Worm (Caenorhabditis elegans) whole organism, mixed stage, embryonic: ENCODE measurements around the gene atg-9.

ENCODE experiments used
- bed-3 ChIP-seq: fragments of 200-800 bp; sonication (Bioruptor generic); optimal IDR thresholded peaks from 3 replicates; lab custom pipeline; 2018; ENCODE audit warnings: mild to moderate bottlenecking, missing genetic modification characterization, moderate library complexity, missing compliant biosample characterization
- ceh-43 ChIP-seq: fragments of 200-800 bp; sonication (Bioruptor generic); optimal IDR thresholded peaks from 2 replicates; lab custom pipeline; 2018; ENCODE audit warnings: mild to moderate bottlenecking, missing genetic modification characterization, moderate library complexity, missing compliant biosample characterization
- ces-1 ChIP-seq: fragments of 150-350 bp; optimal IDR thresholded peaks from 2 replicates; lab custom pipeline; 2014; ENCODE audit warnings: missing biosample characterization, missing genetic modification reagents, missing genetic modification characterization
- cnd-1 ChIP-seq: fragments of 200-800 bp; sonication (Bioruptor generic); optimal IDR thresholded peaks from 2 replicates; lab custom pipeline; 2018; ENCODE audit warnings: mild to moderate bottlenecking, missing genetic modification characterization, missing compliant biosample characterization
- elt-1 ChIP-seq: sonication (generic microtip); optimal IDR thresholded peaks from 2 replicates; lab custom pipeline; 2017; ENCODE audit warnings: missing genetic modification characterization, mild to moderate bottlenecking, missing compliant biosample characterization, antibody characterized with exemption, moderate library complexity, borderline replicate concordance; ENCODE audit not compliant: insufficient read depth
- elt-3 ChIP-seq: fragments of 150-350 bp; optimal IDR thresholded peaks from 2 replicates; lab custom pipeline; 2014; ENCODE audit warnings: missing biosample characterization, missing genetic modification characterization
- hlh-1 ChIP-seq: fragments of 150-350 bp; optimal IDR thresholded peaks from 2 replicates; lab custom pipeline; 2014; ENCODE audit warnings: missing biosample characterization, missing genetic modification reagents, missing genetic modification characterization
- lin-13 ChIP-seq: fragments of 150-350 bp; optimal IDR thresholded peaks from 2 replicates; lab custom pipeline; 2014; ENCODE audit warnings: missing biosample characterization, missing genetic modification characterization
- lin-32 ChIP-seq: fragments of 200-800 bp; sonication (Bioruptor generic); optimal IDR thresholded peaks from 2 replicates; lab custom pipeline; 2018; ENCODE audit warnings: mild to moderate bottlenecking, missing genetic modification characterization, missing compliant biosample characterization
- mab-5 ChIP-seq: fragments of 150-350 bp; optimal IDR thresholded peaks from 2 replicates; lab custom pipeline; 2014; ENCODE audit warnings: missing biosample characterization, missing genetic modification characterization
- mep-1 ChIP-seq: fragments of 150-350 bp; optimal IDR thresholded peaks from 2 replicates; lab custom pipeline; 2017; ENCODE audit warnings: missing biosample characterization, missing genetic modification reagents, missing genetic modification characterization, inconsistent platforms
- mls-2 ChIP-seq: sonication (generic microtip); optimal IDR thresholded peaks from 2 replicates; lab custom pipeline; 2016; ENCODE audit warnings: mild to moderate bottlenecking, missing genetic modification characterization, moderate library complexity, missing compliant biosample characterization
- nhr-2 ChIP-seq: fragments of 150-350 bp; optimal IDR thresholded peaks from 2 replicates; lab custom pipeline; 2014; ENCODE audit warnings: missing biosample characterization, missing genetic modification characterization
- nhr-237 ChIP-seq: fragments of 150-350 bp; optimal IDR thresholded peaks from 2 replicates; lab custom pipeline; 2014; ENCODE audit warnings: missing biosample characterization, missing genetic modification characterization
- nhr-76 ChIP-seq: sonication (generic microtip); optimal IDR thresholded peaks from 2 replicates; lab custom pipeline; 2017; ENCODE audit warnings: missing biosample characterization, missing genetic modification characterization
- pha-4 ChIP-seq: fragments of 150-350 bp; optimal IDR thresholded peaks from 2 replicates; lab custom pipeline; 2018; ENCODE audit warnings: missing biosample characterization, missing genetic modification reagents, missing genetic modification characterization
- sem-2 ChIP-seq: fragments of 200-800 bp; sonication (Bioruptor generic); optimal IDR thresholded peaks from 2 replicates; lab custom pipeline; 2018; ENCODE audit warnings: mild to moderate bottlenecking, missing genetic modification characterization, missing compliant biosample characterization
- snpc-4 ChIP-seq: fragments of 150-350 bp; optimal IDR thresholded peaks from 2 replicates; lab custom pipeline; 2014; ENCODE audit warnings: missing biosample characterization, missing genetic modification characterization
- sptf-1 ChIP-seq: sonication (generic microtip); optimal IDR thresholded peaks from 2 replicates; lab custom pipeline; 2017; ENCODE audit warnings: mild to moderate bottlenecking, missing genetic modification characterization, moderate library complexity, missing compliant biosample characterization
- unc-120 ChIP-seq: sonication (generic microtip); optimal IDR thresholded peaks from 2 replicates; lab custom pipeline; 2017; ENCODE audit warnings: missing genetic modification characterization, missing compliant biosample characterization; ENCODE audit not compliant: poor library complexity, severe bottlenecking
- unc-62 ChIP-seq: fragments of 150-350 bp; optimal IDR thresholded peaks from 2 replicates; lab custom pipeline; 2014; ENCODE audit warnings: missing biosample characterization, missing genetic modification reagents, missing genetic modification characterization
- zip-8 ChIP-seq: fragments of 150-350 bp; optimal IDR thresholded peaks from 2 replicates; lab custom pipeline; 2014; ENCODE audit warnings: missing biosample characterization, missing genetic modification characterization
- ztf-11 ChIP-seq: fragments of 150-350 bp; optimal IDR thresholded peaks from 2 replicates; lab custom pipeline; 2014; ENCODE audit warnings: missing biosample characterization, missing genetic modification characterization

Gene atg-9

DNA sequence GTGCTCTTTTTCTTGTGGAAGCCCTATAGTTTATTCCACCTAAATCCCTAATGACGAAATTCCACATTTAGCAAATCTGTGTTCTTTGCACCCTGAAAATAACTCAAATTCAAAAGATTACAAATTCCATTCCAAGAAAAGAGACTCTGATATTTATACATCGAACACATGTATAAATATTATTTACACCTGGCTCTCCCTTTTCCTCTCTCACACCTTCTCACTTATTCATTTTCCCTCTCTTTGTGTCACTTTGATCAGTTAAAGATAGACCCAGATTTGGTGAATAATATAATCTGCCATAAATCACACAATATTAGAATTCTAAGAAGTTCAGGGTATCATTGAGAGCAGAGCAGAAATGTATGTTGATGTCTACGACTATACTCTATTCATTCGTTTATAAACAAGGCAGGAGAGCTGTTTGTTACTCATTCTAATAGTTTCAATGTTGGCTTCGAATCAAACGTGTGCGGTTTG is 43.1 kb downstream of the atg-9 start, which contains the start of gene nhr-254:
Gene nhr-254, plus strand, starts transcription at position 430 of the 480 bp plus-strand sequence.
- TF ChIP-seq mab-5 (tag; lab: Kevin White, UChicago) (no peak), snpc-4 (tag; lab: Kevin White, UChicago) (no peak), nhr-237 (tag; lab: Kevin White, UChicago) (no peak), unc-62 (GFP tag; lab: Kevin White, UChicago) (no peak), cnd-1 (no peak), ces-1 (no peak), unc-120 (tag; lab: Kevin White, UChicago) (no peak), sptf-1 (tag; lab: Kevin White, UChicago) (no peak), nhr-76 (tag; lab: Kevin White, UChicago) (no peak), mls-2 (tag; lab: Kevin White, UChicago) (no peak), ztf-11 (tag; lab: Kevin White, UChicago) (no peak), elt-3 (tag; lab: Kevin White, UChicago) (no peak)
- TF ChIP-seq, all 35 proteins: peak for 0

DNA sequence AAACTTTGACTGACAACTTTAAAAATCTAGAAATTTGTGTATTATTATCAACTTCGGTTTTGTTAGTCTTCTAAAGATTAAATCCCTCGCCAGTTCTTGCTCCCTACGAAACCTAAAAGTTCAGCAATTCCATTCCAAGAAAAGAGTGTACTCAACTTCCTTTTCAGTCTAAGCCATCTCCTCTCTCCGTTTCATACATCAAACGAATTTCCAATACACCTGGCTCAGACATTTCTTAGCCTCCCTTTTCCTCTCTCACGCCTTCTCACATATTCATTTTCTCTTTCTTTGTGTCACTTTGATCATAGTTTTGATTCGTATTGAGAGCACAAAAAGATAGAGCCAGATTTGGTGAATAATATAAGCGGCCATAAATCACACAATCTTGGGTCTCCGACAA is 47.1 kb downstream of the atg-9 start, which contains the start of gene nhr-253:
Gene nhr-253, plus strand, starts transcription at position 285 of the 400 bp plus-strand sequence.
- TF ChIP-seq mls-2 (tag; lab: Kevin White, UChicago) (no peak), mab-5 (tag; lab: Kevin White, UChicago) (no peak)

DNA sequence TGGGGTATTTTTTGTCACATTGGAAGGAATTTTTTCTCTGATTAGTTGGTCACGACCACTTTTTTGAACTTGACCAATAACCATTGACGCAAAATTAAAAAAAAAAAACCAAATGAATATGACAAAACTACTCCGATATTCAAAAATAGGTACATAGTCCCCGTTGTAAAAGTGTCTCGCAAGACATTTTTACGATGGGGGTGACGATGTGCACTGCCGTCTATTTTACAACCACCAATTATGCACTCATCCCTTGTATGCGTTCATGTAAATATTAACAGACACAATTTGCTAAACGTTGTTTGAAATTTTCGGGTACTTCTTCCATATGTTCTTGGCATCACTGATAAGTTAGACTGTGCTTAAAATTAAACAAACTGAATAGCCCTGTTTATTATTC is 50.5 kb downstream of the atg-9 start, which contains the start of gene scl-27:
Gene scl-27, plus strand, starts transcription at position 301 of the 400 bp plus-strand sequence.
- TF ChIP-seq sptf-1 (tag; lab: Kevin White, UChicago) (no peak), pha-4 (tag; lab: Kevin White, UChicago) (no peak), lin-32 (GFP tag; lab: Kevin White, UChicago) (no peak), hlh-1 (no peak), cnd-1 (no peak)

DNA sequence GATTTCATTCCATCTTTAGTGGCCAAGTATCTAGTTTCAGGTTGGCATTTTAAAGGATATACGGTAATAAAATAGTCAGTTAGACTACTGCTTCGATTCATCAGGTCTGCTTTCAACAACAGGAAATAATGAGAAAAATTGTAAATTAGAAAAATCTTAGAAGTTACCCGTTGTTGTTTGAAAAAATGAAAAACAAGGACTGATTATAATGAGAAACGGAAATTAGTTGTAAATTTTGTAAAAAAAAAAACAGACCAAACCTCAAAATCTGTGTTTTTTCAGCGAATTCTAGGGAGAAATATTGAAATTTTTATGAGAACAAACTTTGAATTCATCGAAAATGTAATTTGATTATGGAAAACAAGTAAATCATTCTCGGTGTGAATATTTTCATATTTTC is 53.8 kb downstream of the atg-9 start, which contains the start of gene srh-62:
Gene srh-62, minus strand, starts transcription at position 101 of the 400 bp plus-strand sequence.
- TF ChIP-seq sem-2 (GFP tag; lab: Kevin White, UChicago), result no peak
- TF ChIP-seq bed-3 (GFP tag; lab: Kevin White, UChicago), result no peak
- TF ChIP-seq unc-62 (GFP tag; lab: Kevin White, UChicago), result no peak
- TF ChIP-seq ztf-11 (tag; lab: Kevin White, UChicago), result no peak
- no peak for TF ChIP-seq sptf-1 (tag; lab: Kevin White, UChicago)
- no peak for TF ChIP-seq snpc-4 (tag; lab: Kevin White, UChicago)
- TF ChIP-seq hlh-1, result no peak
- no peak for TF ChIP-seq elt-3 (tag; lab: Kevin White, UChicago)
- TF ChIP-seq zip-8 (tag; lab: Kevin White, UChicago), result no peak
- no peak for TF ChIP-seq nhr-237 (tag; lab: Kevin White, UChicago)
- TF ChIP-seq nhr-76 (tag; lab: Kevin White, UChicago), result no peak
- TF ChIP-seq mab-5 (tag; lab: Kevin White, UChicago), result no peak
- TF ChIP-seq ceh-43 (GFP tag; lab: Kevin White, UChicago), result no peak
- no peak for TF ChIP-seq mep-1 (tag; lab: Kevin White, UChicago)
- TF ChIP-seq lin-32 (GFP tag; lab: Kevin White, UChicago), result no peak
- TF ChIP-seq ces-1, result no peak
- TF ChIP-seq elt-1, result no peak
- TF ChIP-seq, all 35 proteins: peak for 0

ce11 chrV:404210-404669 is 55.1 kb downstream of the atg-9 start, which contains the start of gene nhr-252:
nhr-252 (plus strand) TSS chrV:404619.
- TF ChIP-seq zip-8 (tag; lab: Kevin White, UChicago), result no peak
- no peak for TF ChIP-seq lin-13 (tag; lab: Kevin White, UChicago)
- no peak for TF ChIP-seq pha-4 (tag; lab: Kevin White, UChicago)
- no peak for TF ChIP-seq sptf-1 (tag; lab: Kevin White, UChicago)
- no peak for TF ChIP-seq bed-3 (GFP tag; lab: Kevin White, UChicago)
- no peak for TF ChIP-seq nhr-2
